Worm (Caenorhabditis elegans): ENCODE data around the gene mrp-6.

The mrp-6 gene

DNA sequence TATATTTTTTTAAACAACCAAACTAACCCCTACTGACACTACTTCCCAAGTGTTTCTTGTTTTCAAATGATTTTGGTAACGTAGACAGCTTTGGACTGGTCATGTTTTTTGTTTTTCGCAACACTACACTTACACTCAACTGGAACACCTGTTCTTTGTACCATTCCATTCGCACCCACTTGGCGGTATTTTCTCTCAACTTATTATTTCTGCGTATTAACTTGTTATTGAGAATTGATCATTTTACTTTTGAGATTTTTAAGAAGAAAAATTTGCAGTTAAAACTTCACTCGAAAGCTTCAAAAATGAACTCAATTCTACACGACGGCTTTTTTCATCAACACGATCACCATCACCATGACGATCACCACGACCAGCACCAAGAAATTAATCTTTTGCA lies 51.7 kb downstream of the mrp-6 start, which contains the start of gene ZK470.2:
Gene ZK470.2, plus strand, starts transcription at position 301 of the 400 bp plus-strand sequence.
- no peak for TF ChIP-seq ceh-27 (GFP tag; optimal IDR thresholded peaks at IDR 0.05)
- no peak for TF ChIP-seq Y56A3A.18 (GFP tag; IDR thresholded peaks at IDR 0.05)
- no peak for TF ChIP-seq bed-1 (GFP tag; IDR thresholded peaks at IDR 0.05)
- no peak for TF ChIP-seq ceh-91 (GFP tag; IDR thresholded peaks at IDR 0.05)
- TF ChIP-seq him-1 (tag; optimal IDR thresholded peaks at IDR 0.05), result no peak
- no peak for TF ChIP-seq madf-3 (GFP tag; IDR thresholded peaks at IDR 0.05)
- TF ChIP-seq mxl-1 (tag; optimal IDR thresholded peaks at IDR 0.05), result no peak
- no peak for TF ChIP-seq rec-8 (tag; optimal IDR thresholded peaks at IDR 0.05)
- TF ChIP-seq sdz-38 (tag; optimal IDR thresholded peaks at IDR 0.05), result no peak
- no peak for TF ChIP-seq F57C9.4 (tag; optimal IDR thresholded peaks at IDR 0.05)
- no peak for TF ChIP-seq let-607 (tag; optimal IDR thresholded peaks at IDR 0.05)
- no peak for TF ChIP-seq C06A6.2 (GFP tag; conservative IDR thresholded peaks at IDR 0.05)
- TF ChIP-seq sptf-2 (GFP tag; optimal IDR thresholded peaks at IDR 0.05), result no peak
- no peak for TF ChIP-seq Y67H2A.10 (GFP tag; conservative IDR thresholded peaks at IDR 0.05)
- no peak for TF ChIP-seq madf-10 (tag; optimal IDR thresholded peaks at IDR 0.05)
- TF ChIP-seq F49E8.2 (tag; optimal IDR thresholded peaks at IDR 0.05; ENCODE audit: insufficient read depth), result no peak
- no peak for TF ChIP-seq pha-4 (tag; optimal IDR thresholded peaks at IDR 0.05)
- no peak for TF ChIP-seq F23B12.7 (tag; optimal IDR thresholded peaks at IDR 0.05; ENCODE audit: insufficient read depth)
- TF ChIP-seq ztf-22 (GFP tag; optimal IDR thresholded peaks at IDR 0.05), result no peak

DNA sequence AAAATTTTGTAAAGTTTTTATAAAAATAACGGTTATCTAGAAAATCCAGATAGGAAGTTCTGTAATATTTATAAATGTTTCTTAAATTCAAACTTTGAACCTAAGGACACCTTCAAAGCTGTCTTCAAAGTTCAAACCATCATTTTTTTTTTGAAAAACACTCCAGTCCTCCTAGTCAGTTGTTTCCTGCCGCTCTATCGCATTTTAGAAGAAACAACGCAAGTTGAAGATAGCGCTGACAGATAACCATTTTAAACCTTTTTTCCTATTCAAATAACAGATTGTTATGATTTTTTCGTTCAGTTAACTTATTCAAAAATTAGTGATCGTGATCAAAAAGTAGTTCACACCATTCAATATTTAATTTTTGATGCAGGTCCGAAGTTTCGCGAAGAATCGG lies 53.2 kb downstream of the mrp-6 start:
- no peak for TF ChIP-seq sptf-2 (GFP tag; optimal IDR thresholded peaks at IDR 0.05)
- peak; percentile 10 for TF ChIP-seq nhr-80 (tag; optimal IDR thresholded peaks at IDR 0.05)

DNA sequence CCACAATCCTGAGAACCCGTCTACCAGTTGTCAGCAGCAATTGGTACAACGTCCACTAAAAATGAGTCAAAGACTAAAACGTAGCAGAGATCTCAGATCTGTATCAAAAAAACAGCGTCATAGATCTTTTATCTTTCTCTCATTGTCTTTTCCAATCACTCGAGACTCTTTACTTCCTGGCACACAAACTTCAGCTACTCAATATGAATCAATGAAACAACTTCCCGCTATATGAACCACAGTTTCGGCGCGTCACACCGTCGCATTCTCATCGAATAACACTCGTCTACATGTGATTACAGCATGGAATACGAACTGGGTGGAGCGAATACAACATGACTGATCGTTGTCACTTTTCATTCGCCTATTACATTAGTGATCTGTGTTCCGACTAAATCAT lies 54.3 kb downstream of the mrp-6 start:
- TF ChIP-seq ZK185.1 (tag; optimal IDR thresholded peaks at IDR 0.05; ENCODE audit: poor library complexity, severe bottlenecking) (no peak), athp-1 (tag; optimal IDR thresholded peaks at IDR 0.05) (no peak), attf-6 (GFP tag; IDR thresholded peaks at IDR 0.05) (no peak), bed-2 (GFP tag; IDR thresholded peaks at IDR 0.05) (no peak), fkh-3 (tag; optimal IDR thresholded peaks at IDR 0.05) (no peak), nhr-80 (tag; optimal IDR thresholded peaks at IDR 0.05) (peak; percentile 2), ets-4 (GFP tag; optimal IDR thresholded peaks at IDR 0.05) (no peak), K12H6.12 (tag; optimal IDR thresholded peaks at IDR 0.05) (no peak), mcd-1 (GFP tag; IDR thresholded peaks at IDR 0.05) (no peak), aptf-3 (GFP tag; IDR thresholded peaks at IDR 0.05) (no peak), Y53G8AR.9 (GFP tag; conservative IDR thresholded peaks at IDR 0.05) (no peak), mel-28 (tag; optimal IDR thresholded peaks at IDR 0.05; ENCODE audit: borderline replicate concordance) (no peak), efl-1 (GFP tag; optimal IDR thresholded peaks at IDR 0.05) (no peak), madf-3 (GFP tag; IDR thresholded peaks at IDR 0.05) (no peak), ztf-22 (GFP tag; optimal IDR thresholded peaks at IDR 0.05) (no peak), die-1 (tag; optimal IDR thresholded peaks at IDR 0.05) (peak; percentile 50), bed-1 (GFP tag; IDR thresholded peaks at IDR 0.05) (no peak), F10E7.11 (tag; optimal IDR thresholded peaks at IDR 0.05) (no peak), cebp-1 (GFP tag; IDR thresholded peaks at IDR 0.05) (no peak), cebp-1 (tag; optimal IDR thresholded peaks at IDR 0.05) (no peak), somi-1 (GFP tag; optimal IDR thresholded peaks at IDR 0.05) (peak; percentile 73), ztf-26 (tag; optimal IDR thresholded peaks at IDR 0.05) (peak; percentile 71), rpc-1 (optimal IDR thresholded peaks at IDR 0.05) (no peak), rpc-1 (tag; optimal IDR thresholded peaks at IDR 0.05) (no peak), akir-1 (GFP tag; optimal IDR thresholded peaks at IDR 0.05) (no peak), T07F8.4 (tag; optimal IDR thresholded peaks at IDR 0.05) (no peak), F22D6.2 (tag; optimal IDR thresholded peaks at IDR 0.05) (peak; percentile 45), lir-1 (GFP tag; conservative IDR thresholded peaks at IDR 0.05) (no peak), egl-18 (GFP tag; IDR thresholded peaks at IDR 0.05) (no peak), nfya-2 (GFP tag; IDR thresholded peaks at IDR 0.05) (no peak), lin-40 (tag; optimal IDR thresholded peaks at IDR 0.05) (peak; percentile 65)
